Worm (Caenorhabditis elegans): ENCODE data around the gene F35E8.9.

DNA sequence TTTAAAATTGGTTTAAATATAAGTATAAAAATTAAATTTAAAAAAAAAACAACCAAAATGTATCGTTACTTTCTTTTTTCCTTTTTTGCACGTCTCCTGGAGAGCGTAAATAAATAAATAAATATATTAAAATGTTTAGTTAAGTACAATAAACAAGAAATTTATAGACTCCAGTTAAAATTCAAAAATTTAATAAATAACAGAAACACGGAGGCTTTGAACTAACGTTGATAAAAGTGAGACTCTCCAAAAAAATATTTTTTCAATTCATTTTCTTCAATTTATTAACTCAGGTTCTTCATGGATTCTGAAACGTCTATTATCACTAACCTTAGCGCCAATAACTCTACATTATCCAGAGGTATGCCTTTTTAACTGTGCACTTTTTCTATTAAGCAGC, 25.6 kb downstream of the F35E8.9 start, which contains the start of gene T06C12.12:
- TF ChIP-seq C34B4.2 (tag; optimal IDR thresholded peaks at IDR 0.05), result no peak
- TF ChIP-seq snpc-4 (tag; optimal IDR thresholded peaks at IDR 0.05), result no peak
- no peak for TF ChIP-seq sox-4 (tag; optimal IDR thresholded peaks at IDR 0.05)
- TF ChIP-seq lin-35 (GFP tag; optimal IDR thresholded peaks at IDR 0.05), result no peak
- TF ChIP-seq mep-1 (tag; optimal IDR thresholded peaks at IDR 0.05), result no peak
- TF ChIP-seq aha-1 (tag; optimal IDR thresholded peaks at IDR 0.05), result no peak
- no peak for TF ChIP-seq nhr-237 (tag; optimal IDR thresholded peaks at IDR 0.05)
- TF ChIP-seq ama-1 (optimal IDR thresholded peaks at IDR 0.05), result no peak
- TF ChIP-seq pax-3 (tag; optimal IDR thresholded peaks at IDR 0.05), result no peak
- TF ChIP-seq lin-13 (GFP tag; optimal IDR thresholded peaks at IDR 0.05), result no peak
- TF ChIP-seq nhr-19 (GFP tag; conservative IDR thresholded peaks at IDR 0.05), result no peak
- no peak for TF ChIP-seq nhr-12 (tag; optimal IDR thresholded peaks at IDR 0.05)
- no peak for TF ChIP-seq ztf-11 (tag; optimal IDR thresholded peaks at IDR 0.05)
